Fruit fly (Drosophila melanogaster) whole organism, wandering third instar larva: ENCODE results near the gene tal-1A.

Experiments
- Abd-B ChIP-seq: fragments of >200 bp; optimal IDR thresholded peaks from 2 replicates; lab custom pipeline; 2017; ENCODE audit warnings: missing biosample characterization, missing genetic modification characterization
- CG32264 ChIP-seq: fragments of 200-800 bp; sonication (Bioruptor generic); optimal IDR thresholded peaks from 2 replicates; lab custom pipeline; 2016; ENCODE audit warnings: missing biosample characterization, missing genetic modification characterization
- CG9705 ChIP-seq: fragments of 200-800 bp; sonication (Bioruptor generic); optimal IDR thresholded peaks from 2 replicates; lab custom pipeline; 2018; ENCODE audit warnings: missing biosample characterization, mild to moderate bottlenecking, missing genetic modification characterization
- CrebA ChIP-seq: fragments of 200-800 bp; sonication (Bioruptor generic); optimal IDR thresholded peaks from 2 replicates; lab custom pipeline; 2016; ENCODE audit warnings: missing biosample characterization, mild to moderate bottlenecking, missing genetic modification characterization, borderline replicate concordance
- Dfd ChIP-seq: fragments of >200 bp; optimal IDR thresholded peaks from 2 replicates; lab custom pipeline; 2017; ENCODE audit warnings: missing biosample characterization, missing genetic modification characterization
- Dif ChIP-seq: fragments of 200-275, 200-300 bp; sonication (Bioruptor generic); optimal IDR thresholded peaks from 2 replicates; lab custom pipeline; 2018; ENCODE audit warnings: missing biosample characterization, missing genetic modification characterization; ENCODE audit not compliant: partially characterized antibody
- GATAd ChIP-seq: sonication (Bioruptor generic); optimal IDR thresholded peaks from 2 replicates; lab custom pipeline; 2016; ENCODE audit warnings: missing biosample characterization, missing genetic modification characterization
- HLH106 ChIP-seq: fragments of 200-800 bp; optimal IDR thresholded peaks from 3 replicates; lab custom pipeline; 2019; ENCODE audit warnings: missing biosample characterization, mild to moderate bottlenecking, missing genetic modification characterization, moderate library complexity
- Hnf4 ChIP-seq: fragments of 200-800 bp; sonication (Bioruptor generic); optimal IDR thresholded peaks from 2 replicates; lab custom pipeline; 2016; ENCODE audit warnings: missing biosample characterization, mild to moderate bottlenecking, missing genetic modification characterization
- Hr83 ChIP-seq: fragments of 200-300 bp; sonication (Bioruptor generic); optimal IDR thresholded peaks from 2 replicates; lab custom pipeline; 2016; ENCODE audit warnings: missing biosample characterization, mild to moderate bottlenecking, missing genetic modification characterization, moderate library complexity; ENCODE audit not compliant: poor library complexity, severe bottlenecking
- Jra ChIP-seq: sonication (Bioruptor generic); optimal IDR thresholded peaks from 2 replicates; lab custom pipeline; 2016; ENCODE audit warnings: missing biosample characterization, missing genetic modification characterization
- Mio ChIP-seq: sonication (Bioruptor generic); optimal IDR thresholded peaks from 2 replicates; lab custom pipeline; 2016; ENCODE audit warnings: missing biosample characterization, missing genetic modification characterization
- Myc ChIP-seq: fragments of >200 bp; optimal IDR thresholded peaks from 2 replicates; lab custom pipeline; 2017
- N ChIP-seq: fragments of >200 bp; optimal IDR thresholded peaks from 2 replicates; lab custom pipeline; 2018; ENCODE audit warnings: missing biosample characterization, missing external identifiers, missing genetic modification characterization
- OdsH ChIP-seq: fragments of 200-800 bp; sonication (Bioruptor generic); optimal IDR thresholded peaks from 2 replicates; lab custom pipeline; 2016; ENCODE audit warnings: missing biosample characterization, mild to moderate bottlenecking, missing genetic modification characterization
- Rel ChIP-seq, 2 experiments: fragments of 200-800 bp; sonication (Bioruptor generic) in 1 of 2; optimal IDR thresholded peaks; 2 replicates in 1 of 2; 3 replicates in 1 of 2; lab custom pipeline; 2016 to 2019; ENCODE audit warnings: mild to moderate bottlenecking in 2 of 2, missing biosample characterization in 2 of 2, missing genetic modification characterization in 2 of 2, moderate library complexity in 1 of 2
- Sp1 ChIP-seq: fragments of 200-800 bp; sonication (Bioruptor generic); optimal IDR thresholded peaks from 3 replicates; lab custom pipeline; 2019; ENCODE audit warnings: missing biosample characterization, mild to moderate bottlenecking, missing genetic modification characterization, moderate library complexity
- Vsx2 ChIP-seq: fragments of 200-300, 225-300 bp; sonication (Bioruptor generic); optimal IDR thresholded peaks from 2 replicates; lab custom pipeline; 2018; ENCODE audit warnings: missing biosample characterization, missing genetic modification characterization; ENCODE audit not compliant: partially characterized antibody
- br ChIP-seq: fragments of 200-800 bp; sonication (Bioruptor generic); optimal IDR thresholded peaks from 2 replicates; lab custom pipeline; 2016; ENCODE audit warnings: missing biosample characterization, missing genetic modification characterization
- brk ChIP-seq: fragments of 200-800 bp; sonication (Bioruptor generic); optimal IDR thresholded peaks from 2 replicates; lab custom pipeline; 2016; ENCODE audit warnings: missing biosample characterization, mild to moderate bottlenecking, missing genetic modification characterization
- dl ChIP-seq, 2 experiments: fragments of 175-275, 200-275 bp in 1 of 2; fragments of 200-275 bp in 1 of 2; sonication (Bioruptor generic); optimal IDR thresholded peaks; lab custom pipeline; 2018; ENCODE audit warnings: mild to moderate bottlenecking in 2 of 2, missing biosample characterization in 2 of 2, missing genetic modification characterization in 2 of 2, moderate library complexity in 2 of 2; ENCODE audit not compliant: partially characterized antibody in 2 of 2, insufficient read depth in 1 of 2
- dsf ChIP-seq: sonication (Bioruptor generic); optimal IDR thresholded peaks from 2 replicates; lab custom pipeline; 2016; ENCODE audit warnings: missing biosample characterization, missing genetic modification characterization, borderline replicate concordance
- foxo ChIP-seq, 2 experiments: fragments of 200-800 bp; sonication (Bioruptor generic); optimal IDR thresholded peaks; 2 replicates in 1 of 2; 3 replicates in 1 of 2; lab custom pipeline; 2016 to 2017; ENCODE audit warnings: missing biosample characterization in 2 of 2, missing genetic modification characterization in 2 of 2
- fru ChIP-seq: fragments of 200-800 bp; sonication (Bioruptor generic); optimal IDR thresholded peaks from 3 replicates; lab custom pipeline; 2016; ENCODE audit warnings: missing biosample characterization, mild to moderate bottlenecking, missing genetic modification characterization
- h ChIP-seq: fragments of 200-800 bp; sonication (Bioruptor generic); optimal IDR thresholded peaks from 3 replicates; lab custom pipeline; 2016; ENCODE audit warnings: missing biosample characterization, mild to moderate bottlenecking, missing genetic modification characterization
- lola ChIP-seq: fragments of >200 bp; optimal IDR thresholded peaks from 2 replicates; lab custom pipeline; 2017; ENCODE audit warnings: missing biosample characterization, missing genetic modification characterization
- pan ChIP-seq: fragments of >200 bp; optimal IDR thresholded peaks from 2 replicates; lab custom pipeline; 2017
- psq ChIP-seq: fragments of 200-800 bp; sonication (Bioruptor generic); optimal IDR thresholded peaks from 3 replicates; lab custom pipeline; 2017; ENCODE audit warnings: missing biosample characterization, mild to moderate bottlenecking, missing genetic modification characterization, moderate library complexity
- rgr ChIP-seq: fragments of 200-800 bp; sonication (Bioruptor generic); optimal IDR thresholded peaks from 3 replicates; lab custom pipeline; 2016; ENCODE audit warnings: missing biosample characterization, mild to moderate bottlenecking, missing genetic modification characterization
- sage ChIP-seq: fragments of 200-800 bp; sonication (Bioruptor generic); optimal IDR thresholded peaks from 2 replicates; lab custom pipeline; 2016; ENCODE audit warnings: missing biosample characterization, mild to moderate bottlenecking, missing genetic modification characterization
- sv ChIP-seq: fragments of 200-800 bp; sonication (Bioruptor generic); optimal IDR thresholded peaks from 3 replicates; lab custom pipeline; 2016; ENCODE audit warnings: missing biosample characterization, missing genetic modification characterization
- tai ChIP-seq: sonication (Bioruptor generic); optimal IDR thresholded peaks from 2 replicates; lab custom pipeline; 2016; ENCODE audit warnings: missing biosample characterization, missing genetic modification characterization
- usp ChIP-seq: fragments of >200 bp; optimal IDR thresholded peaks from 2 replicates; lab custom pipeline; 2017; ENCODE audit warnings: missing biosample characterization, missing genetic modification characterization
- woc ChIP-seq: sonication (Bioruptor generic); optimal IDR thresholded peaks from 2 replicates; lab custom pipeline; 2016; ENCODE audit warnings: missing biosample characterization, mild to moderate bottlenecking, missing genetic modification characterization

tal-1A gene

dm6 chr3R:13780769-13781168 is 32.1 kb upstream of the tal-1A start, which contains the start of gene CG9286:
CG9286 (plus strand) TSS chr3R:13780964.
- peak; percentile 17 for TF ChIP-seq Myc
- TF ChIP-seq CG9705 (GFP tag; lab: Kevin White, UChicago): no peak

dm6 chr3R:13782035-13782434 is 30.9 kb upstream of the tal-1A start, which contains the start of gene Dip-B:
Dip-B (plus strand) TSS chr3R:13782288.
- TF ChIP-seq Mio (GFP tag; lab: Kevin White, UChicago) (no peak), Dfd (GFP tag; lab: Kevin White, UChicago) (no peak), woc (GFP tag; lab: Kevin White, UChicago) (no peak), lola (GFP tag; lab: Kevin White, UChicago) (no peak), Jra (GFP tag; lab: Kevin White, UChicago) (no peak), Myc (peak; percentile 51), tai (GFP tag; lab: Kevin White, UChicago) (no peak), N (GFP tag; lab: Kevin White, UChicago) (no peak), HLH106 (tag; lab: Kevin White, UChicago) (no peak), Dif (GFP tag; lab: Kevin White, UChicago) (no peak), pan (peak; percentile 33), usp (GFP tag; lab: Kevin White, UChicago) (no peak)

dm6 chr3R:13782578-13782977 is 30.3 kb upstream of the tal-1A start:
- TF ChIP-seq Hr83 (GFP tag; lab: Kevin White, UChicago) (peak; percentile 16), Dif (GFP tag; lab: Kevin White, UChicago) (peak; percentile 19), dsf (GFP tag; lab: Kevin White, UChicago) (no peak), dl (GFP tag; optimal IDR thresholded peaks at IDR 0.05; lab: Kevin White, UChicago; ENCODE audit: insufficient read depth in 1 of 2, partially characterized antibody in 2 of 2) (peak in 1 of 2 experiments; percentile 15), h (GFP tag; lab: Kevin White, UChicago) (peak; percentile 26)

- TF ChIP-seq Myc: no peak
- TF ChIP-seq Vsx2 (GFP tag; lab: Kevin White, UChicago): no peak
- TF ChIP-seq N (GFP tag; lab: Kevin White, UChicago): no peak
- no peak for TF ChIP-seq sage
- TF ChIP-seq br (GFP tag; lab: Kevin White, UChicago): no peak
- TF ChIP-seq Rel (GFP tag; optimal IDR thresholded peaks at IDR 0.05; lab: Kevin White, UChicago): no peak
- TF ChIP-seq Rel (tag; optimal IDR thresholded peaks at IDR 0.05; lab: Kevin White, UChicago): no peak
- no peak for TF ChIP-seq sv
- no peak for TF ChIP-seq GATAd (GFP tag; lab: Kevin White, UChicago)
- TF ChIP-seq Sp1: no peak
- no peak for TF ChIP-seq fru (GFP tag; lab: Kevin White, UChicago)
- TF ChIP-seq usp (GFP tag; lab: Kevin White, UChicago): no peak
- TF ChIP-seq tai (GFP tag; lab: Kevin White, UChicago): no peak
- no peak for TF ChIP-seq OdsH (GFP tag; lab: Kevin White, UChicago)
- no peak for TF ChIP-seq dl (GFP tag; optimal IDR thresholded peaks at IDR 0.05; lab: Kevin White, UChicago; ENCODE audit: insufficient read depth in 1 of 2, partially characterized antibody in 2 of 2)
- TF ChIP-seq lola (GFP tag; lab: Kevin White, UChicago): no peak
- TF ChIP-seq CrebA (GFP tag; lab: Kevin White, UChicago): no peak
- no peak for TF ChIP-seq dsf (GFP tag; lab: Kevin White, UChicago)
- TF ChIP-seq CG32264 (GFP tag; lab: Kevin White, UChicago): no peak
- TF ChIP-seq Hnf4 (GFP tag; lab: Kevin White, UChicago): no peak
Measured at dm6 chr3R:13783397-13783796, 29.5 kb upstream of the tal-1A start.

- TF ChIP-seq Hr83 (GFP tag; lab: Kevin White, UChicago) (no peak), CG32264 (GFP tag; lab: Kevin White, UChicago) (no peak), Abd-B (GFP tag; lab: Kevin White, UChicago) (no peak), brk (no peak), tai (GFP tag; lab: Kevin White, UChicago) (no peak), Dif (GFP tag; lab: Kevin White, UChicago) (no peak), N (GFP tag; lab: Kevin White, UChicago) (no peak), rgr (GFP tag; lab: Kevin White, UChicago) (no peak), pan (no peak), Sp1 (no peak), foxo (GFP tag; optimal IDR thresholded peaks at IDR 0.05; lab: Kevin White, UChicago) (no peak), psq (no peak)
Measured at dm6 chr3R:13785895-13786294, 27.0 kb upstream of the tal-1A start.
